Worm (Caenorhabditis elegans): ENCODE results near the gene ZC443.3.

ce11 chrV:12790188-12790587, 23.7 kb downstream of the ZC443.3 start, which contains the start of gene srbc-43:
- TF ChIP-seq elt-2 (tag; optimal IDR thresholded peaks at IDR 0.05) (no peak), nhr-11 (tag; optimal IDR thresholded peaks at IDR 0.05) (no peak), lin-11 (tag; optimal IDR thresholded peaks at IDR 0.05) (no peak), ama-1 (optimal IDR thresholded peaks at IDR 0.05) (no peak), pax-1 (tag; optimal IDR thresholded peaks at IDR 0.05) (no peak), ceh-6 (GFP tag; optimal IDR thresholded peaks at IDR 0.05) (no peak), pros-1 (tag; optimal IDR thresholded peaks at IDR 0.05) (no peak), ttx-3 (tag; optimal IDR thresholded peaks at IDR 0.05) (no peak), eyg-1 (tag; optimal IDR thresholded peaks at IDR 0.05) (no peak), unc-86 (tag; optimal IDR thresholded peaks at IDR 0.05) (no peak), pat-9 (tag; optimal IDR thresholded peaks at IDR 0.05) (no peak), gmeb-2 (tag; optimal IDR thresholded peaks at IDR 0.05) (no peak), ceh-19 (GFP tag; optimal IDR thresholded peaks at IDR 0.05) (no peak), ceh-24 (tag; optimal IDR thresholded peaks at IDR 0.05) (no peak)

All from whole organism, late embryonic.